Fruit fly (Drosophila melanogaster) whole organism, embryonic: ENCODE results near the gene ari-1.
A peak's percentile ranks its signal among the peaks of the same experiment; 100 is the strongest.

ENCODE experiments used
- Antp ChIP-seq: fragments of 200-800 bp; sonication (Bioruptor generic); optimal IDR thresholded peaks from 3 replicates; lab custom pipeline; 2016; ENCODE audit warnings: missing biosample characterization, missing genetic modification characterization
- CG1024 ChIP-seq: fragments of 200-800 bp; sonication (Bioruptor generic); IDR thresholded peaks from 2 replicates; pipeline ENCODE4 v1.3.6; 2022; ENCODE audit warnings: missing biosample characterization, missing genetic modification characterization
- CG10565 ChIP-seq: fragments of 200-800 bp; sonication (Bioruptor generic); optimal IDR thresholded peaks from 3 replicates; lab custom pipeline; 2016; ENCODE audit warnings: missing biosample characterization, mild to moderate bottlenecking, missing genetic modification characterization
- CG12104 ChIP-seq: fragments of 200-800 bp; sonication (Bioruptor generic); optimal IDR thresholded peaks from 3 replicates; lab custom pipeline; 2016; ENCODE audit warnings: missing biosample characterization, missing genetic modification characterization
- CG12942 ChIP-seq: fragments of 200-800 bp; sonication (Bioruptor generic); optimal IDR thresholded peaks from 3 replicates; lab custom pipeline; 2016; ENCODE audit warnings: missing biosample characterization, missing genetic modification characterization
- CG14014 ChIP-seq: fragments of 200-800 bp; sonication (Bioruptor generic); IDR thresholded peaks from 2 replicates; pipeline ENCODE4 v1.3.6; 2022; ENCODE audit warnings: missing biosample characterization, missing genetic modification characterization
- CG18476 ChIP-seq: fragments of 200-800 bp; sonication (Bioruptor generic); optimal IDR thresholded peaks from 2 replicates; lab custom pipeline; 2016; ENCODE audit warnings: missing biosample characterization, mild to moderate bottlenecking, missing genetic modification characterization
- CG18599 ChIP-seq: fragments of 200-800 bp; sonication (Bioruptor generic); optimal IDR thresholded peaks from 3 replicates; lab custom pipeline; 2017; ENCODE audit warnings: missing biosample characterization, missing genetic modification characterization, mild to moderate bottlenecking, moderate library complexity, missing genetic modification reagents
- CG2712 ChIP-seq: fragments of 200-800 bp; optimal IDR thresholded peaks from 3 replicates; lab custom pipeline; 2019; ENCODE audit warnings: missing biosample characterization, mild to moderate bottlenecking, missing genetic modification characterization, moderate library complexity
- CG34376 ChIP-seq: fragments of 200-800 bp; sonication (Bioruptor generic); optimal IDR thresholded peaks from 2 replicates; lab custom pipeline; 2018; ENCODE audit warnings: missing biosample characterization, mild to moderate bottlenecking, missing genetic modification characterization
- CG7745 ChIP-seq: fragments of 200-800 bp; sonication (Bioruptor generic); optimal IDR thresholded peaks from 2 replicates; lab custom pipeline; 2018; ENCODE audit warnings: missing biosample characterization, mild to moderate bottlenecking, missing genetic modification characterization, moderate library complexity
- CHES-1-like ChIP-seq: fragments of 200-800 bp; sonication (Bioruptor generic); optimal IDR thresholded peaks from 2 replicates; lab custom pipeline; 2016; ENCODE audit warnings: missing biosample characterization, missing genetic modification characterization
- Camta ChIP-seq: fragments of 200-800 bp; sonication (Bioruptor generic); optimal IDR thresholded peaks from 2 replicates; lab custom pipeline; 2016; ENCODE audit warnings: missing biosample characterization, missing genetic modification characterization
- Dbx ChIP-seq: fragments of 200-800 bp; sonication (Bioruptor generic); IDR thresholded peaks from 3 replicates; pipeline ENCODE4 v1.3.6; 2022; ENCODE audit warnings: missing biosample characterization, missing genetic modification characterization
- Dref ChIP-seq: fragments of 200-800 bp; sonication (Bioruptor generic); IDR thresholded peaks from 2 replicates; pipeline ENCODE4 v1.3.6; 2022; ENCODE audit warnings: missing biosample characterization, missing genetic modification characterization
- Drgx ChIP-seq: fragments of 200-800 bp; sonication (Bioruptor generic); IDR thresholded peaks from 2 replicates; pipeline ENCODE4 v1.3.6; 2022; ENCODE audit warnings: missing biosample characterization, missing genetic modification characterization
- ERR ChIP-seq: fragments of 200-800 bp; sonication (Bioruptor generic); optimal IDR thresholded peaks from 2 replicates; lab custom pipeline; 2016; ENCODE audit warnings: missing biosample characterization, missing genetic modification characterization
- Ets65A ChIP-seq: fragments of 200-800 bp; sonication (Bioruptor generic); peaks from one replicate; lab custom pipeline; 2016; ENCODE audit warnings: missing biosample characterization, missing genetic modification characterization
- Ets97D ChIP-seq: fragments of 200-800 bp; sonication (Bioruptor generic); optimal IDR thresholded peaks from 3 replicates; lab custom pipeline; 2016; ENCODE audit warnings: missing biosample characterization, missing genetic modification characterization
- Hand ChIP-seq: fragments of 200-800 bp; sonication (Bioruptor generic); optimal IDR thresholded peaks from 2 replicates; lab custom pipeline; 2017; ENCODE audit warnings: mild to moderate bottlenecking, missing biosample characterization, missing genetic modification reagents, missing genetic modification characterization
- Hmr ChIP-seq: fragments of 200-800 bp; sonication (Bioruptor generic); optimal IDR thresholded peaks from 3 replicates; lab custom pipeline; 2017; ENCODE audit warnings: mild to moderate bottlenecking, missing biosample characterization, missing genetic modification reagents, missing genetic modification characterization
- Hmx ChIP-seq: fragments of 200-800 bp; sonication (Bioruptor generic); optimal IDR thresholded peaks from 2 replicates; lab custom pipeline; 2016; ENCODE audit warnings: missing biosample characterization, missing genetic modification characterization
- Hr51 ChIP-seq, 2 experiments: fragments of 200-800 bp; sonication (Bioruptor generic); optimal IDR thresholded peaks; 2 replicates in 1 of 2; 3 replicates in 1 of 2; lab custom pipeline; 2016 to 2018; ENCODE audit warnings: missing biosample characterization in 2 of 2, missing genetic modification characterization in 2 of 2, mild to moderate bottlenecking in 1 of 2, moderate library complexity in 1 of 2
- MBD-R2 ChIP-seq: fragments of 200-800 bp; sonication (Bioruptor generic); IDR thresholded peaks from 2 replicates; pipeline ENCODE4 v1.3.6; 2022; ENCODE audit warnings: missing biosample characterization, missing genetic modification characterization
- Nf-YB ChIP-seq: fragments of 200-800 bp; sonication (Bioruptor generic); optimal IDR thresholded peaks from 3 replicates; lab custom pipeline; 2019; ENCODE audit warnings: missing biosample characterization, mild to moderate bottlenecking, missing genetic modification characterization, moderate library complexity
- Ssrp ChIP-seq: fragments of 200-800 bp; sonication (Bioruptor generic); optimal IDR thresholded peaks from 2 replicates; lab custom pipeline; 2018; ENCODE audit warnings: missing biosample characterization, mild to moderate bottlenecking, missing genetic modification characterization, moderate library complexity
- YL-1 ChIP-seq: fragments of 200-800 bp; sonication (Bioruptor generic); optimal IDR thresholded peaks from 3 replicates; lab custom pipeline; 2017; ENCODE audit warnings: missing biosample characterization, mild to moderate bottlenecking, missing genetic modification characterization
- ase ChIP-seq: fragments of 200-800 bp; sonication (Bioruptor generic); IDR thresholded peaks from 3 replicates; pipeline ENCODE4 v1.3.6; 2022; ENCODE audit warnings: missing biosample characterization, missing genetic modification characterization
- crp ChIP-seq, 2 experiments: fragments of 200-800 bp; sonication (Bioruptor generic); optimal IDR thresholded peaks; 2 replicates in 1 of 2; 3 replicates in 1 of 2; lab custom pipeline; 2017; ENCODE audit warnings: missing biosample characterization in 2 of 2, missing genetic modification characterization in 2 of 2, mild to moderate bottlenecking in 1 of 2, moderate library complexity in 1 of 2
- dysf ChIP-seq: fragments of 200-800 bp; sonication (Bioruptor generic); IDR thresholded peaks from 3 replicates; pipeline ENCODE4 v1.3.6; 2022; ENCODE audit warnings: missing biosample characterization, missing genetic modification characterization
- en ChIP-seq: fragments of 200-800 bp; sonication (Bioruptor generic); optimal IDR thresholded peaks from 2 replicates; lab custom pipeline; 2016; ENCODE audit warnings: missing biosample characterization, missing genetic modification characterization
- exex ChIP-seq: fragments of 200-800 bp; sonication (Bioruptor generic); optimal IDR thresholded peaks from 4 replicates; lab custom pipeline; 2018; ENCODE audit warnings: missing biosample characterization, mild to moderate bottlenecking, missing genetic modification characterization, moderate library complexity
- ftz-f1 ChIP-seq: fragments of 200-800 bp; sonication (Bioruptor generic); optimal IDR thresholded peaks from 2 replicates; lab custom pipeline; 2016; ENCODE audit warnings: missing biosample characterization, missing genetic modification characterization
- gfzf ChIP-seq: fragments of 200-800 bp; sonication (Bioruptor generic); optimal IDR thresholded peaks from 2 replicates; lab custom pipeline; 2016; ENCODE audit warnings: missing biosample characterization, mild to moderate bottlenecking, missing genetic modification characterization, moderate library complexity
- gt ChIP-seq: fragments of 200-800 bp; sonication (Bioruptor generic); IDR thresholded peaks from 2 replicates; pipeline ENCODE4 v1.3.6; 2022; ENCODE audit warnings: missing biosample characterization, missing genetic modification characterization
- insv ChIP-seq, 2 experiments: fragments of 200-800 bp; sonication (Bioruptor generic); optimal IDR thresholded peaks; 3 replicates each; lab custom pipeline; 2016 to 2018; ENCODE audit warnings: missing biosample characterization in 2 of 2, missing genetic modification characterization in 2 of 2
- knrl ChIP-seq: fragments of 200-800 bp; sonication (Bioruptor generic); IDR thresholded peaks from 3 replicates; pipeline ENCODE4 v1.3.6; 2022; ENCODE audit warnings: missing biosample characterization, missing genetic modification characterization; ENCODE audit not compliant: partially characterized antibody
- lbe ChIP-seq: fragments of 200-800 bp; sonication (Bioruptor generic); optimal IDR thresholded peaks from 2 replicates; lab custom pipeline; 2016; ENCODE audit warnings: missing biosample characterization, mild to moderate bottlenecking, missing genetic modification characterization
- odd ChIP-seq: fragments of 200-800 bp; sonication (Bioruptor generic); optimal IDR thresholded peaks from 2 replicates; lab custom pipeline; 2017; ENCODE audit warnings: missing biosample characterization, mild to moderate bottlenecking, missing genetic modification characterization
- onecut ChIP-seq: fragments of 200-800 bp; sonication (Bioruptor generic); IDR thresholded peaks from 2 replicates; pipeline ENCODE4 v1.3.6; 2022; ENCODE audit warnings: missing biosample characterization, missing genetic modification characterization
- prd ChIP-seq, 3 experiments: fragments of >200 bp in 2 of 3; fragments of 200-800 bp in 1 of 3; sonication (Bioruptor generic) in 1 of 3; optimal IDR thresholded peaks in 2 of 3; IDR thresholded peaks in 1 of 3; 2 replicates in 2 of 3; 3 replicates in 1 of 3; pipeline versions ENCODE4 v1.3.6 to Lab custom; 2017 to 2022; ENCODE audit warnings: missing biosample characterization in 1 of 3, missing genetic modification characterization in 1 of 3
- sc ChIP-seq, 3 experiments: fragments of >200 bp in 2 of 3; fragments of 200-800 bp in 1 of 3; sonication (Bioruptor generic) in 1 of 3; optimal IDR thresholded peaks; 2 replicates in 2 of 3; 3 replicates in 1 of 3; lab custom pipeline; 2017; ENCODE audit warnings: mild to moderate bottlenecking in 1 of 3, missing biosample characterization in 1 of 3, missing genetic modification characterization in 1 of 3, missing genetic modification reagents in 1 of 3
- sim ChIP-seq: fragments of 200-800 bp; sonication (Bioruptor generic); IDR thresholded peaks from 2 replicates; pipeline ENCODE4 v1.3.6; 2022; ENCODE audit warnings: missing biosample characterization, missing genetic modification characterization
- sima ChIP-seq: fragments of 200-800 bp; sonication (Bioruptor generic); optimal IDR thresholded peaks from 2 replicates; lab custom pipeline; 2016; ENCODE audit warnings: missing biosample characterization, missing genetic modification characterization
- slp2 ChIP-seq: fragments of 200-800 bp; sonication (Bioruptor generic); optimal IDR thresholded peaks from 2 replicates; lab custom pipeline; 2016; ENCODE audit warnings: missing biosample characterization, missing genetic modification characterization
- sug ChIP-seq: fragments of 200-800 bp; optimal IDR thresholded peaks from 2 replicates; lab custom pipeline; 2019; ENCODE audit warnings: missing biosample characterization, mild to moderate bottlenecking, missing genetic modification characterization, moderate library complexity
- tgo ChIP-seq: fragments of 200-800 bp; sonication (Bioruptor generic); IDR thresholded peaks from 3 replicates; pipeline ENCODE4 v1.3.6; 2022; ENCODE audit warnings: missing biosample characterization, missing genetic modification characterization
- ttk ChIP-seq: fragments of 200-800 bp; sonication (Bioruptor generic); IDR thresholded peaks from 2 replicates; pipeline ENCODE4 v2.1.2; 2022; ENCODE audit warnings: missing biosample characterization, missing genetic modification characterization
- wek ChIP-seq: fragments of 200-800 bp; sonication (Bioruptor generic); optimal IDR thresholded peaks from 3 replicates; lab custom pipeline; 2018; ENCODE audit warnings: missing biosample characterization, mild to moderate bottlenecking, missing genetic modification characterization, moderate library complexity

The ari-1 gene

DNA sequence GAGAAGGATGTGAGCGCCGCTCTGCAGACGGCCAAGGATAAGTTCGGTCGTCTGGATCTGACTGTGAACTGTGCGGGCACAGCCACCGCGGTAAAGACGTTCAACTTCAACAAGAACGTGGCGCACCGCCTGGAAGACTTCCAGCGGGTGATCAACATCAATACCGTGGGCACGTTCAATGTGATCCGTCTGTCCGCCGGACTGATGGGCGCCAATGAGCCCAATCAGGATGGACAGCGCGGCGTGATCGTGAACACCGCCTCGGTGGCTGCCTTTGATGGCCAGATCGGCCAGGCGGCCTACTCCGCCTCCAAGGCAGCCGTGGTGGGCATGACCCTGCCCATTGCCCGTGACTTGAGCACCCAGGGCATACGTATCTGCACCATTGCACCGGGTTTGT lies 45.5 kb downstream of the ari-1 start:
- TF ChIP-seq CG2712 (tag; lab: Kevin White, UChicago) = no peak
- TF ChIP-seq Camta (GFP tag; lab: Kevin White, UChicago) = no peak
- no peak for TF ChIP-seq Nf-YB (GFP tag; lab: Kevin White, UChicago)
- TF ChIP-seq wek (GFP tag; lab: Kevin White, UChicago) = no peak
- no peak for TF ChIP-seq CG18476 (GFP tag; lab: Kevin White, UChicago)
- TF ChIP-seq ase (GFP tag; lab: Robert Waterston, UW) = no peak
- TF ChIP-seq sc (optimal IDR thresholded peaks at IDR 0.05; lab: Kevin White, UChicago) = no peak
- no peak for TF ChIP-seq sc (GFP tag; optimal IDR thresholded peaks at IDR 0.05; lab: Kevin White, UChicago)
- no peak for TF ChIP-seq CG12942 (GFP tag; lab: Kevin White, UChicago)
- no peak for TF ChIP-seq dysf (GFP tag; lab: Robert Waterston, UW)
- TF ChIP-seq Antp (GFP tag; lab: Kevin White, UChicago) = no peak
- no peak for TF ChIP-seq Ets65A (GFP tag; lab: Kevin White, UChicago)
- no peak for TF ChIP-seq CG18599 (GFP tag; lab: Kevin White, UChicago)
- TF ChIP-seq, all 482 proteins: peak for 0

DNA sequence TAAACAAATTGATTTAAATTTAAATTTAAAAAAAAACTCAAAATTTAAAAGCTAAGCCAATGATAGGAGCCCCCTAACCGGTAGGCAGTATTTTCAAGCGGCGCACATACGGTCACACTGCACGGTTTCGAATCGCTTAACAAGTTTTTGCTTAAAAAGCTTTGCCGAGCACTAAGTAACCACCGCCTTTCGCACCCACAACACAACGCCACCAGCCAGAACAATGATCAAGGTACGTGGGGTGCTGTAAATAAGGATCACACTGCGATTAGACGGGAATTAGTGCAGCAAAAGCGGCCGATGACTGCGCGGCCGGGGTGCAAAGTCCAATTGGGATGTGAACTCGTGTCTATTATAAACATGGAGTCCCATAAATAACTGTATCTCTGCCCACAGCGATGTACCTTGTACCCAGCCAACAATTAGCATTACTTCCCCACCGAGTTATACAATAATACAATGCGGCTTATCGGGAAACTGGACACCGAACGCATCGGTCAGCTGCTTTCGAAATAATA lies 46.4 kb downstream of the ari-1 start, which contains the start of gene scu:
scu (plus strand) TSS at position 101 of the 518 bp plus-strand sequence.
- no peak for TF ChIP-seq CG14014
- peak; percentile 37 for TF ChIP-seq MBD-R2 (GFP tag; lab: Robert Waterston, UW)
- no peak for TF ChIP-seq Ssrp (tag; lab: Kevin White, UChicago)
- TF ChIP-seq insv (GFP tag; optimal IDR thresholded peaks at IDR 0.05; lab: Kevin White, UChicago) = peak in 1 of 2 experiments; percentile 73
- peak; percentile 49 for TF ChIP-seq CG34376 (GFP tag; lab: Kevin White, UChicago)
- no peak for TF ChIP-seq crp (GFP tag; optimal IDR thresholded peaks at IDR 0.05; lab: Kevin White, UChicago)
- no peak for TF ChIP-seq Hmx (GFP tag; lab: Kevin White, UChicago)
- no peak for TF ChIP-seq CG1024 (GFP tag; lab: Robert Waterston, UW)
- TF ChIP-seq sim (GFP tag; lab: Robert Waterston, UW) = no peak
- TF ChIP-seq Ets97D (GFP tag; lab: Kevin White, UChicago) = no peak
- 0 out of 2 replicates have a peak, but pooled peaks have one; percentile 27 for TF ChIP-seq Dref (GFP tag; lab: Robert Waterston, UW)
- no peak for TF ChIP-seq gt (GFP tag; lab: Robert Waterston, UW)
- TF ChIP-seq Hmr (GFP tag; lab: Kevin White, UChicago) = no peak
- TF ChIP-seq ttk (GFP tag; lab: Robert Waterston, UW) = no peak
- TF ChIP-seq slp2 (GFP tag; lab: Kevin White, UChicago) = no peak
- TF ChIP-seq CG10565 (GFP tag; lab: Kevin White, UChicago) = no peak
- no peak for TF ChIP-seq tgo (GFP tag; lab: Robert Waterston, UW)
- TF ChIP-seq sug (tag; lab: Kevin White, UChicago) = peak; percentile 12
- no peak for TF ChIP-seq Hand (GFP tag; lab: Kevin White, UChicago)
- peak; percentile 64 for TF ChIP-seq gfzf (GFP tag; lab: Kevin White, UChicago)
- no peak for TF ChIP-seq ftz-f1
- no peak for TF ChIP-seq sima
- no peak for TF ChIP-seq onecut
- no peak for TF ChIP-seq CHES-1-like (GFP tag; lab: Kevin White, UChicago)
- TF ChIP-seq knrl = no peak
- TF ChIP-seq prd (optimal IDR thresholded peaks at IDR 0.05; lab: Kevin White, UChicago) = no peak
- TF ChIP-seq prd (GFP tag; IDR thresholded peaks at IDR 0.05; lab: Robert Waterston, UW) = no peak
- peak; percentile 40 for TF ChIP-seq exex (tag; lab: Kevin White, UChicago)
- TF ChIP-seq YL-1 (GFP tag; lab: Kevin White, UChicago) = no peak
- TF ChIP-seq ERR (GFP tag; lab: Kevin White, UChicago) = no peak
- TF ChIP-seq en = no peak
- TF ChIP-seq Hr51 (GFP tag; optimal IDR thresholded peaks at IDR 0.05; lab: Kevin White, UChicago) = no peak
- no peak for TF ChIP-seq lbe (GFP tag; lab: Kevin White, UChicago)
- TF ChIP-seq Drgx = peak; percentile 78
- no peak for TF ChIP-seq Dbx (GFP tag; lab: Robert Waterston, UW)
- TF ChIP-seq CG12104 (GFP tag; lab: Kevin White, UChicago) = no peak
- no peak for TF ChIP-seq odd
- no peak for TF ChIP-seq CG7745
